Fruit fly (Drosophila melanogaster) whole organism, embryonic: ENCODE data around the gene CG15418.
A peak's percentile ranks its signal among the peaks of the same experiment; 100 is the strongest.

Experiments used
- Atf3 ChIP-seq: fragments of 200-800 bp; sonication (Bioruptor generic); optimal IDR thresholded peaks from 3 replicates; lab custom pipeline; 2016; ENCODE audit warnings: missing biosample characterization, missing genetic modification characterization
- Bteb2 ChIP-seq: fragments of 200-800 bp; sonication (Bioruptor generic); optimal IDR thresholded peaks from 2 replicates; lab custom pipeline; 2016; ENCODE audit warnings: missing biosample characterization, missing genetic modification characterization
- CG10147 ChIP-seq: fragments of 200-800 bp; sonication (Bioruptor generic); optimal IDR thresholded peaks from 2 replicates; lab custom pipeline; 2019; ENCODE audit warnings: missing biosample characterization, mild to moderate bottlenecking, missing genetic modification characterization, moderate library complexity
- CG12391 ChIP-seq: fragments of 200-800 bp; sonication (Bioruptor generic); optimal IDR thresholded peaks from 3 replicates; lab custom pipeline; 2018; ENCODE audit warnings: missing biosample characterization, mild to moderate bottlenecking, missing genetic modification characterization, moderate library complexity
- CG12942 ChIP-seq: fragments of 200-800 bp; sonication (Bioruptor generic); optimal IDR thresholded peaks from 3 replicates; lab custom pipeline; 2016; ENCODE audit warnings: missing biosample characterization, missing genetic modification characterization
- CG13775 ChIP-seq: fragments of 200-800 bp; sonication (Bioruptor generic); optimal IDR thresholded peaks from 3 replicates; lab custom pipeline; 2017; ENCODE audit warnings: missing biosample characterization, mild to moderate bottlenecking, missing genetic modification characterization
- CG14710 ChIP-seq: fragments of 200-800 bp; sonication (Bioruptor generic); optimal IDR thresholded peaks from 3 replicates; lab custom pipeline; 2019; ENCODE audit warnings: missing biosample characterization, mild to moderate bottlenecking, missing genetic modification characterization, moderate library complexity
- CG15601 ChIP-seq: fragments of 200-800 bp; sonication (Bioruptor generic); optimal IDR thresholded peaks from 3 replicates; lab custom pipeline; 2019; ENCODE audit warnings: missing biosample characterization, mild to moderate bottlenecking, missing genetic modification characterization, moderate library complexity
- CG17568 ChIP-seq: fragments of 200-800 bp; sonication (Bioruptor generic); optimal IDR thresholded peaks from 2 replicates; lab custom pipeline; 2018; ENCODE audit warnings: missing biosample characterization, mild to moderate bottlenecking, missing genetic modification characterization, moderate library complexity
- CG1792 ChIP-seq: fragments of 200-800 bp; sonication (Bioruptor generic); optimal IDR thresholded peaks from 2 replicates; lab custom pipeline; 2016; ENCODE audit warnings: missing biosample characterization, missing genetic modification characterization
- CG18476 ChIP-seq: fragments of 200-800 bp; sonication (Bioruptor generic); optimal IDR thresholded peaks from 2 replicates; lab custom pipeline; 2016; ENCODE audit warnings: missing biosample characterization, mild to moderate bottlenecking, missing genetic modification characterization
- CG3065 ChIP-seq: fragments of 200-800 bp; sonication (Bioruptor generic); optimal IDR thresholded peaks from 2 replicates; lab custom pipeline; 2016; ENCODE audit warnings: missing biosample characterization, missing genetic modification characterization
- CG34422 ChIP-seq: fragments of 200-800 bp; sonication (Bioruptor generic); IDR thresholded peaks from 3 replicates; pipeline ENCODE4 v1.3.6; 2022; ENCODE audit warnings: missing biosample characterization, missing genetic modification characterization
- CG3726 ChIP-seq: fragments of 200-800 bp; sonication (Bioruptor generic); IDR thresholded peaks from 3 replicates; pipeline ENCODE4, ENCODE4 v1.3.6; 2022; ENCODE audit warnings: missing biosample characterization, missing genetic modification characterization
- CG3995 ChIP-seq: fragments of 200-800 bp; sonication (Bioruptor generic); optimal IDR thresholded peaks from 3 replicates; lab custom pipeline; 2016; ENCODE audit warnings: missing biosample characterization, missing genetic modification characterization
- CG7372 ChIP-seq: fragments of 200-800 bp; sonication (Bioruptor generic); IDR thresholded peaks from 2 replicates; pipeline ENCODE4 v1.3.6; 2022; ENCODE audit warnings: missing biosample characterization, missing genetic modification characterization
- CG7786 ChIP-seq: fragments of 200-800 bp; sonication (Bioruptor generic); optimal IDR thresholded peaks from 2 replicates; lab custom pipeline; 2016; ENCODE audit warnings: missing biosample characterization, missing genetic modification characterization
- CG8944 ChIP-seq: fragments of 200-800 bp; sonication (Bioruptor generic); optimal IDR thresholded peaks from 3 replicates; lab custom pipeline; 2016; ENCODE audit warnings: missing biosample characterization, missing genetic modification characterization
- Dbx ChIP-seq: fragments of 200-800 bp; sonication (Bioruptor generic); IDR thresholded peaks from 3 replicates; pipeline ENCODE4 v1.3.6; 2022; ENCODE audit warnings: missing biosample characterization, missing genetic modification characterization
- Gsc ChIP-seq: fragments of 200-800 bp; sonication (Bioruptor generic); IDR thresholded peaks from 2 replicates; pipeline ENCODE4 v1.3.6; 2022; ENCODE audit warnings: missing biosample characterization, missing genetic modification characterization
- H15 ChIP-seq: fragments of 200-800 bp; sonication (Bioruptor generic); IDR thresholded peaks from 3 replicates; pipeline ENCODE4 v1.3.6; 2022; ENCODE audit warnings: missing biosample characterization, missing genetic modification characterization
- HHEX ChIP-seq: fragments of 200-800 bp; sonication (Bioruptor generic); optimal IDR thresholded peaks from 3 replicates; lab custom pipeline; 2017; ENCODE audit warnings: missing biosample characterization, mild to moderate bottlenecking, missing genetic modification characterization, missing genetic modification reagents
- Hr78 ChIP-seq, 2 experiments: fragments of 200-800 bp in 1 of 2; fragments of >200 bp in 1 of 2; sonication (Bioruptor generic) in 1 of 2; optimal IDR thresholded peaks; 2 replicates each; lab custom pipeline; 2017 to 2019; ENCODE audit warnings: missing biosample characterization in 2 of 2, missing genetic modification characterization in 2 of 2, mild to moderate bottlenecking in 1 of 2, moderate library complexity in 1 of 2
- MESR4 ChIP-seq: fragments of 200-800 bp; sonication (Bioruptor generic); optimal IDR thresholded peaks from 2 replicates; lab custom pipeline; 2018; ENCODE audit warnings: missing biosample characterization, mild to moderate bottlenecking, missing genetic modification characterization, moderate library complexity
- Mad ChIP-seq: fragments of 200-800 bp; sonication (Bioruptor generic); optimal IDR thresholded peaks from 2 replicates; lab custom pipeline; 2016; ENCODE audit warnings: missing biosample characterization, missing genetic modification characterization
- Mrtf ChIP-seq: fragments of 200-800 bp; sonication (Bioruptor generic); IDR thresholded peaks from 3 replicates; pipeline ENCODE4 v1.3.6; 2022; ENCODE audit warnings: missing biosample characterization, missing genetic modification characterization
- NK7.1 ChIP-seq: fragments of 200-800 bp; sonication (Bioruptor generic); optimal IDR thresholded peaks from 3 replicates; lab custom pipeline; 2016; ENCODE audit warnings: missing biosample characterization, missing genetic modification characterization
- Pdp1 ChIP-seq, 2 experiments: fragments of 200-800 bp; sonication (Bioruptor generic); optimal IDR thresholded peaks; 3 replicates each; lab custom pipeline; 2016; ENCODE audit warnings: missing biosample characterization in 2 of 2, missing genetic modification characterization in 2 of 2, mild to moderate bottlenecking in 1 of 2, moderate library complexity in 1 of 2
- Side ChIP-seq: fragments of 200-800 bp; sonication (Bioruptor generic); optimal IDR thresholded peaks from 2 replicates; lab custom pipeline; 2016; ENCODE audit warnings: missing biosample characterization, missing genetic modification characterization
- cwo ChIP-seq: fragments of 200-800 bp; sonication (Bioruptor generic); optimal IDR thresholded peaks from 3 replicates; lab custom pipeline; 2017; ENCODE audit warnings: missing biosample characterization, missing genetic modification characterization, mild to moderate bottlenecking, moderate library complexity, missing genetic modification reagents
- ems ChIP-seq: fragments of 200-800 bp; sonication (Bioruptor generic); optimal IDR thresholded peaks from 3 replicates; lab custom pipeline; 2016; ENCODE audit warnings: missing biosample characterization, missing genetic modification characterization
- ewg ChIP-seq: fragments of 200-800 bp; sonication (Bioruptor generic); optimal IDR thresholded peaks from 3 replicates; lab custom pipeline; 2017; ENCODE audit warnings: mild to moderate bottlenecking, missing biosample characterization, missing genetic modification reagents, missing genetic modification characterization
- ftz-f1 ChIP-seq: fragments of 200-800 bp; sonication (Bioruptor generic); optimal IDR thresholded peaks from 2 replicates; lab custom pipeline; 2016; ENCODE audit warnings: missing biosample characterization, missing genetic modification characterization
- kay ChIP-seq: fragments of 200-800 bp; sonication (Bioruptor generic); optimal IDR thresholded peaks from 2 replicates; lab custom pipeline; 2016; ENCODE audit warnings: missing biosample characterization, missing genetic modification characterization
- maf-S ChIP-seq: fragments of 200-800 bp; sonication (Bioruptor generic); optimal IDR thresholded peaks from 2 replicates; lab custom pipeline; 2016; ENCODE audit warnings: missing biosample characterization, missing genetic modification characterization
- mirr ChIP-seq: fragments of 200-800 bp; sonication (Bioruptor generic); optimal IDR thresholded peaks from 3 replicates; lab custom pipeline; 2018; ENCODE audit warnings: missing biosample characterization, mild to moderate bottlenecking, missing genetic modification characterization
- otp ChIP-seq: fragments of 200-800 bp; sonication (Bioruptor generic); IDR thresholded peaks from 3 replicates; pipeline ENCODE4, ENCODE4 v1.3.6; 2022; ENCODE audit warnings: missing biosample characterization, missing genetic modification characterization
- prd ChIP-seq, 3 experiments: fragments of >200 bp in 2 of 3; fragments of 200-800 bp in 1 of 3; sonication (Bioruptor generic) in 1 of 3; optimal IDR thresholded peaks in 2 of 3; IDR thresholded peaks in 1 of 3; 2 replicates in 2 of 3; 3 replicates in 1 of 3; pipeline versions ENCODE4 v1.3.6 to Lab custom; 2017 to 2022; ENCODE audit warnings: missing biosample characterization in 1 of 3, missing genetic modification characterization in 1 of 3
- pros ChIP-seq: fragments of 200-800 bp; sonication (Bioruptor generic); optimal IDR thresholded peaks from 3 replicates; lab custom pipeline; 2019; ENCODE audit warnings: missing biosample characterization, mild to moderate bottlenecking, missing genetic modification characterization, moderate library complexity
- ranshi ChIP-seq: fragments of 200-800 bp; sonication (Bioruptor generic); IDR thresholded peaks from 2 replicates; pipeline ENCODE4 v1.3.6; 2022; ENCODE audit warnings: missing biosample characterization, missing genetic modification characterization
- schlank ChIP-seq: fragments of 200-800 bp; sonication (Bioruptor generic); optimal IDR thresholded peaks from 2 replicates; lab custom pipeline; 2018; ENCODE audit warnings: missing biosample characterization, mild to moderate bottlenecking, missing genetic modification characterization
- seq ChIP-seq: fragments of 200-800 bp; sonication (Bioruptor generic); IDR thresholded peaks from 2 replicates; pipeline ENCODE4 v1.3.6; 2022; ENCODE audit warnings: missing biosample characterization, missing genetic modification characterization
- shn ChIP-seq: fragments of 200-800 bp; sonication (Bioruptor generic); optimal IDR thresholded peaks from 3 replicates; lab custom pipeline; 2016; ENCODE audit warnings: missing biosample characterization, missing genetic modification characterization
- sima ChIP-seq: fragments of 200-800 bp; sonication (Bioruptor generic); optimal IDR thresholded peaks from 2 replicates; lab custom pipeline; 2016; ENCODE audit warnings: missing biosample characterization, missing genetic modification characterization
- sna ChIP-seq: fragments of 200-800 bp; sonication (Bioruptor generic); IDR thresholded peaks from 2 replicates; pipeline ENCODE4 v1.3.6; 2022; ENCODE audit warnings: missing biosample characterization, missing genetic modification characterization; ENCODE audit not compliant: partially characterized antibody
- sqz ChIP-seq: fragments of 200-800 bp; sonication (Bioruptor generic); optimal IDR thresholded peaks from 3 replicates; lab custom pipeline; 2018; ENCODE audit warnings: missing biosample characterization, mild to moderate bottlenecking, missing genetic modification characterization
- ssp ChIP-seq: fragments of 200-800 bp; sonication (Bioruptor generic); IDR thresholded peaks from 2 replicates; pipeline ENCODE4 v1.3.6; 2022; ENCODE audit warnings: missing biosample characterization, missing genetic modification characterization
- tgo ChIP-seq: fragments of 200-800 bp; sonication (Bioruptor generic); IDR thresholded peaks from 3 replicates; pipeline ENCODE4 v1.3.6; 2022; ENCODE audit warnings: missing biosample characterization, missing genetic modification characterization
- tin ChIP-seq: fragments of 200-800 bp; sonication (Bioruptor generic); optimal IDR thresholded peaks from 3 replicates; lab custom pipeline; 2016; ENCODE audit warnings: missing biosample characterization, missing genetic modification characterization
- toy ChIP-seq: fragments of 200-800 bp; sonication (Bioruptor generic); IDR thresholded peaks from 2 replicates; pipeline ENCODE4 v1.3.6; 2022; ENCODE audit warnings: missing biosample characterization, missing genetic modification characterization
- trem ChIP-seq: fragments of 200-800 bp; optimal IDR thresholded peaks from 3 replicates; lab custom pipeline; 2019; ENCODE audit warnings: missing biosample characterization, mild to moderate bottlenecking, missing genetic modification characterization, moderate library complexity
- twi ChIP-seq: fragments of 200-800 bp; optimal IDR thresholded peaks from 2 replicates; lab custom pipeline; 2019; ENCODE audit warnings: missing biosample characterization, mild to moderate bottlenecking, missing genetic modification characterization, moderate library complexity

The CG15418 gene

dm6 chr2L:3639924-3640323 lies 18.4 kb upstream of the CG15418 start (continued):
- TF ChIP-seq ewg (GFP tag; lab: Kevin White, UChicago) = no peak
- TF ChIP-seq shn (GFP tag; lab: Kevin White, UChicago) = no peak
- TF ChIP-seq tin (GFP tag; lab: Kevin White, UChicago) = no peak
- TF ChIP-seq CG1792 = no peak
- no peak for TF ChIP-seq Gsc
- TF ChIP-seq ftz-f1 (GFP tag; lab: Kevin White, UChicago) = peak; percentile 76
- no peak for TF ChIP-seq Atf3 (GFP tag; lab: Kevin White, UChicago)
- no peak for TF ChIP-seq ems (GFP tag; lab: Kevin White, UChicago)
- TF ChIP-seq Side (GFP tag; lab: Kevin White, UChicago) = no peak
- no peak for TF ChIP-seq NK7.1
- TF ChIP-seq CG18476 (GFP tag; lab: Kevin White, UChicago) = no peak
- no peak for TF ChIP-seq CG12391 (tag; lab: Kevin White, UChicago)
- no peak for TF ChIP-seq CG14710 (tag; lab: Kevin White, UChicago)
- TF ChIP-seq seq (GFP tag; lab: Robert Waterston, UW) = no peak
- TF ChIP-seq Pdp1 (GFP tag; optimal IDR thresholded peaks at IDR 0.05; lab: Kevin White, UChicago) = peak in 1 of 2 experiments; percentile 73
- no peak for TF ChIP-seq CG10147 (GFP tag; lab: Kevin White, UChicago)
- no peak for TF ChIP-seq CG3995 (GFP tag; lab: Kevin White, UChicago)
- no peak for TF ChIP-seq ranshi
- TF ChIP-seq mirr (GFP tag; lab: Kevin White, UChicago) = peak; percentile 39
- no peak for TF ChIP-seq otp (GFP tag; lab: Robert Waterston, UW)
- no peak for TF ChIP-seq sqz (GFP tag; lab: Kevin White, UChicago)
- TF ChIP-seq Dbx (GFP tag; lab: Robert Waterston, UW) = 0 out of 3 replicates have a peak, but pooled peaks have one; percentile 40
- TF ChIP-seq CG13775 (GFP tag; lab: Kevin White, UChicago) = no peak
- TF ChIP-seq schlank = no peak
- TF ChIP-seq CG15601 (tag; lab: Kevin White, UChicago) = no peak
- TF ChIP-seq CG8944 = no peak
- TF ChIP-seq pros = no peak
- no peak for TF ChIP-seq CG3726 (GFP tag; lab: Robert Waterston, UW)
- no peak for TF ChIP-seq HHEX (GFP tag; lab: Kevin White, UChicago)
- TF ChIP-seq Mad (GFP tag; lab: Kevin White, UChicago) = no peak
- TF ChIP-seq CG7372 (GFP tag; lab: Robert Waterston, UW) = no peak
- no peak for TF ChIP-seq trem
- TF ChIP-seq MESR4 (GFP tag; lab: Kevin White, UChicago) = no peak
- no peak for TF ChIP-seq CG17568 (GFP tag; lab: Kevin White, UChicago)
- TF ChIP-seq Hr78 (GFP tag; optimal IDR thresholded peaks at IDR 0.05; lab: Kevin White, UChicago) = no peak
- no peak for TF ChIP-seq CG12942
- no peak for TF ChIP-seq ssp (GFP tag; lab: Robert Waterston, UW)
- TF ChIP-seq sna (GFP tag; lab: Robert Waterston, UW) = no peak
- no peak for TF ChIP-seq Bteb2 (GFP tag; lab: Kevin White, UChicago)
- no peak for TF ChIP-seq tgo (GFP tag; lab: Robert Waterston, UW)
- no peak for TF ChIP-seq kay (GFP tag; lab: Kevin White, UChicago)
- TF ChIP-seq CG34422 = no peak
- TF ChIP-seq Mrtf = no peak
- no peak for TF ChIP-seq H15 (GFP tag; lab: Robert Waterston, UW)
- no peak for TF ChIP-seq sima (GFP tag; lab: Kevin White, UChicago)
- TF ChIP-seq CG3065 (GFP tag; lab: Kevin White, UChicago) = no peak
- TF ChIP-seq CG7786 (GFP tag; lab: Kevin White, UChicago) = no peak
- TF ChIP-seq maf-S (GFP tag; lab: Kevin White, UChicago) = no peak
- no peak for TF ChIP-seq prd (optimal IDR thresholded peaks at IDR 0.05; lab: Kevin White, UChicago)
- no peak for TF ChIP-seq prd (GFP tag; IDR thresholded peaks at IDR 0.05; lab: Robert Waterston, UW)
- TF ChIP-seq cwo (GFP tag; lab: Kevin White, UChicago) = peak; percentile 74
- TF ChIP-seq toy (GFP tag; lab: Robert Waterston, UW) = no peak
- TF ChIP-seq twi (tag; lab: Kevin White, UChicago) = no peak
